Worm (Caenorhabditis elegans): ENCODE measurements around the gene cld-1.

Gene cld-1

DNA sequence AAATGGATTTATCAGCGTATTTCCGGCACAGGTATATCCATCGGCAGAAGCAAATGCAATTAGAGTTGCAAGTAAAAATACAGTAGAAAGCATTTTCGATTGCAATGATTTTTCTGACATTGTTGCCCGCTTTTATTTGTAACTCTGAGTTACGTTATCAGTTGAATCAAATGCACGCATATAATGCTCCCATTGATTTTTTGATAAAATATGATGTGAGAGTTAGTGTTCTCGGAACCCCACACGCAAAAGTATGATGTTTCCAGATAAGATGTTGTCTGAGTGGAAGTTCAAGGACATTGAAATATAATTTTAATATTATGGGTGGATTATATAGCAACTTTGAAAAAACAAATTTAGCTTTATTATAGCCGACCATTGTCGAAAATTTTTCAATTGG is 24.1 kb downstream of the cld-1 start, which contains the start of gene K08D8.5:
Gene K08D8.5, minus strand, starts transcription at position 140 of the 400 bp plus-strand sequence.
- TF ChIP-seq elt-2 (tag; optimal IDR thresholded peaks at IDR 0.05) (peak; percentile 39), fkh-10 (GFP tag; optimal IDR thresholded peaks at IDR 0.05) (no peak)

DNA sequence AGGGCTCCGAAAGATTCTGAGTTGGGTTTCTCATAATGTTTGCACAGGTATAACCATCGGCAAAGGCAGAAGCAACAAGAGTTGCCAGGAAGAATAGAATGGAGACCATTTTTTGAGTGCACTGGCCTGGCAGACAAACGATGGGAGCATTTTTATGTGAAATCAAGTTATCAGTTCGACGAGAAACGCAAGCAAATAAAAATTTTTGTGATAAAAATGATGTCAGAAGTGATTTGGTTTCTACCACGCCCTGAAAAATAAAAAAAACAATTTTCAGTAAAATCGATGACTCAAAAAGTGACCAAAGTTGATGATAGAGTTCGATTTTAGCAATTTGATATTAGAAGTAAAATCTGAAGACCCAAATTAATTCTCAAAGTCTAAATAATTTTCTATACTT is 26.2 kb downstream of the cld-1 start, which contains the start of gene K08D8.4:
Gene K08D8.4, minus strand, starts transcription at position 128 of the 400 bp plus-strand sequence.
- TF ChIP-seq ceh-22 (tag; optimal IDR thresholded peaks at IDR 0.05) (no peak), ets-4 (tag; optimal IDR thresholded peaks at IDR 0.05) (no peak), che-1 (tag; optimal IDR thresholded peaks at IDR 0.05) (no peak), elt-2 (tag; optimal IDR thresholded peaks at IDR 0.05) (peak; percentile 15), ceh-24 (tag; optimal IDR thresholded peaks at IDR 0.05) (no peak), Y22D7AL.16 (tag; optimal IDR thresholded peaks at IDR 0.05) (no peak), mec-3 (tag; optimal IDR thresholded peaks at IDR 0.05; ENCODE audit: borderline replicate concordance) (no peak), sox-4 (tag; optimal IDR thresholded peaks at IDR 0.05) (no peak)

DNA sequence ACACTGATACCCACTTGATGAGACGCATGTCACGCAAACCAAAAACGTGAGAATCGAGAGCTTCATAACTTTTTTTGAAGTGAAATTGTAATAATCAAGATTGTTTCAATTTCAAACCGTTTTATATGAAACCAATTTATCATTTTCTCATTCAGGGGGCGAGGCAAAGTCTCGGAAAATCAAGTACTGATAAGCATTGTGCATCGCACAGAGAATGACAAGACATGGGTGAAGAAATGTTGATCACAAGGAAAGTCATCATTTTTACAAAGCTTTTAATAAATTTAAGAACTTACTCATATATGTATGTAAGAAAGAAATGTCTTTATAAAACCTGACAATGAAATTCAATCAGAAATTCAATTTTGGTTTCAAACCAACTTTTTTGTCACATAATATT is 29.5 kb downstream of the cld-1 start, which contains the start of gene K08D8.3:
Gene K08D8.3, minus strand, starts transcription at position 131 of the 400 bp plus-strand sequence.
- TF ChIP-seq Y22D7AL.16 (tag; optimal IDR thresholded peaks at IDR 0.05), result no peak
- TF ChIP-seq C38D4.7 (GFP tag; optimal IDR thresholded peaks at IDR 0.05), result no peak
- TF ChIP-seq dmd-4 (tag; optimal IDR thresholded peaks at IDR 0.05; ENCODE audit: borderline replicate concordance), result no peak
- TF ChIP-seq nfya-1 (tag; optimal IDR thresholded peaks at IDR 0.05), result no peak
- no peak for TF ChIP-seq ceh-2 (tag; optimal IDR thresholded peaks at IDR 0.05)
- no peak for TF ChIP-seq ceh-24 (tag; optimal IDR thresholded peaks at IDR 0.05)
- no peak for TF ChIP-seq pax-1 (tag; optimal IDR thresholded peaks at IDR 0.05)
- TF ChIP-seq ztf-16 (tag; optimal IDR thresholded peaks at IDR 0.05), result no peak
- no peak for TF ChIP-seq F13H6.1 (tag; optimal IDR thresholded peaks at IDR 0.05)
- TF ChIP-seq tbx-2 (tag; optimal IDR thresholded peaks at IDR 0.05), result no peak
- TF ChIP-seq ahr-1 (tag; optimal IDR thresholded peaks at IDR 0.05), result no peak
- no peak for TF ChIP-seq nhr-11 (tag; optimal IDR thresholded peaks at IDR 0.05)
- no peak for TF ChIP-seq hlh-15 (tag; optimal IDR thresholded peaks at IDR 0.05)
- no peak for TF ChIP-seq rnt-1 (tag; optimal IDR thresholded peaks at IDR 0.05)
- TF ChIP-seq ttx-3 (tag; optimal IDR thresholded peaks at IDR 0.05), result no peak

- TF ChIP-seq sox-4 (tag; optimal IDR thresholded peaks at IDR 0.05) (no peak), pqm-1 (tag; optimal IDR thresholded peaks at IDR 0.05) (no peak), sox-2 (GFP tag; IDR thresholded peaks at IDR 0.05) (no peak)
Observed at ce11 chrIV:12903687-12904086, 32.4 kb downstream of the cld-1 start.

DNA sequence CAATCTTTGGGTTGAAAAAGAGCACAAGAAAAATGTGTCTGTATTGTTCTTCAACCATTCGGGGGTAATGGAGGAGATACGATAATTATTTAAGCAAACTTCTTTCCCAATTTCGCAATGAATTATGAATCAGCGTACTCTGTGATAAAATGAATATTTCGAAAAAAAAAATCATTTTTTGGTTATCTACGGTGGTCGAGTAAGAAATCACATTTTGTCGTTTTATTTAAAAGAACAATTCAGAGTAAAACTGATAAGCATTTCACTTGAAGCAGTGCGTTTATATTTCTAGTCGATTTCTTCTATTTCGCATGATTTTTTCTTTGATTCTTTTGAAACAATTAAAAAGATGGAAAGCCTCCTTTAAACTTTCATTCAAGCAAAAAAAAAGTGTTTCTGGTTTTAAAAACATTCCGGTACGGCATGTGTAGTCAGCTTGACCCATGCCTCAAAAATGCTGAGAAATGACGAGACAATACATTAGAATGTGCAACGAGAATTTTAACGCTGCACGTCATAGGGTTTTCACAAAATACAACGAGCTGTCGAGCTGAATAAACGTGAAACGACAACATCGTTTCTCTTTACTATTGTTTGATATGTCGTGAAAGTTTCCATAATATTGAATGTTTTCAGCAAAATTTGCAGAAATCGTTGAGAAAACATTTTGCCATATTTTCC is 33.5 kb downstream of the cld-1 start, which contains the start of gene K08D8.2:
Gene K08D8.2, plus strand, starts transcription at position 631 of the 681 bp plus-strand sequence.
- TF ChIP-seq pha-4 (tag; optimal IDR thresholded peaks at IDR 0.05) (no peak), elt-2 (tag; optimal IDR thresholded peaks at IDR 0.05) (no peak), C08G9.2 (tag; optimal IDR thresholded peaks at IDR 0.05) (no peak), K09A11.1 (tag; optimal IDR thresholded peaks at IDR 0.05; ENCODE audit: insufficient read depth) (no peak), lim-6 (tag; optimal IDR thresholded peaks at IDR 0.05) (no peak), fax-1 (tag; optimal IDR thresholded peaks at IDR 0.05) (no peak), nhr-11 (tag; optimal IDR thresholded peaks at IDR 0.05) (no peak), ceh-2 (tag; optimal IDR thresholded peaks at IDR 0.05) (no peak), unc-42 (tag; optimal IDR thresholded peaks at IDR 0.05) (no peak), F13H6.1 (tag; optimal IDR thresholded peaks at IDR 0.05) (no peak), lin-11 (tag; optimal IDR thresholded peaks at IDR 0.05) (no peak), ets-4 (tag; optimal IDR thresholded peaks at IDR 0.05) (no peak), ahr-1 (tag; optimal IDR thresholded peaks at IDR 0.05) (no peak), syd-9 (tag; optimal IDR thresholded peaks at IDR 0.05) (no peak), elt-4 (tag; optimal IDR thresholded peaks at IDR 0.05) (no peak)

Measured in whole organism, late embryonic.